Fruit fly (Drosophila melanogaster) whole organism, pupa: ENCODE results near the gene Hmgcr.
A peak's percentile ranks its signal among the peaks of the same experiment; 100 is the strongest.

Experiments
- CG10348 ChIP-seq: fragments of 200-800 bp; sonication (Bioruptor generic); IDR thresholded peaks from 2 replicates; pipeline ENCODE4 v1.3.6; 2022; ENCODE audit warnings: missing biosample characterization, missing genetic modification characterization
- CG12605 ChIP-seq: fragments of 200-800 bp; sonication (Bioruptor generic); IDR thresholded peaks from 2 replicates; pipeline ENCODE4 v1.3.6; 2022; ENCODE audit warnings: missing biosample characterization, missing genetic modification characterization
- CG13204 ChIP-seq: fragments of 200-800 bp; sonication (Bioruptor generic); optimal IDR thresholded peaks from 2 replicates; lab custom pipeline; 2018; ENCODE audit warnings: missing biosample characterization, mild to moderate bottlenecking, missing genetic modification characterization, moderate library complexity
- CG14655 ChIP-seq: fragments of 200-800 bp; sonication (Bioruptor generic); optimal IDR thresholded peaks from 3 replicates; lab custom pipeline; 2017; ENCODE audit warnings: mild to moderate bottlenecking, missing biosample characterization, missing genetic modification reagents, missing genetic modification characterization
- CG15710 ChIP-seq: fragments of 200-800 bp; sonication (Bioruptor generic); optimal IDR thresholded peaks from 2 replicates; lab custom pipeline; 2018; ENCODE audit warnings: missing biosample characterization, mild to moderate bottlenecking, missing genetic modification characterization, moderate library complexity
- CG17806 ChIP-seq: fragments of 200-800 bp; sonication (Bioruptor generic); optimal IDR thresholded peaks from 2 replicates; lab custom pipeline; 2018; ENCODE audit warnings: missing biosample characterization, mild to moderate bottlenecking, missing genetic modification characterization, moderate library complexity
- CG32121 ChIP-seq: fragments of 200-800 bp; sonication (Bioruptor generic); IDR thresholded peaks from 2 replicates; pipeline ENCODE4 v1.3.6; 2022; ENCODE audit warnings: missing biosample characterization, missing genetic modification characterization
- CG34367 ChIP-seq: fragments of 200-800 bp; sonication (Bioruptor generic); optimal IDR thresholded peaks from 2 replicates; lab custom pipeline; 2018; ENCODE audit warnings: missing biosample characterization, mild to moderate bottlenecking, missing genetic modification characterization
- CG4496 ChIP-seq: fragments of 200-800 bp; sonication (Bioruptor generic); IDR thresholded peaks from 3 replicates; pipeline ENCODE4 v1.3.6; 2022; ENCODE audit warnings: missing biosample characterization, missing genetic modification characterization
- CG8159 ChIP-seq: fragments of 200-800 bp; sonication (Bioruptor generic); optimal IDR thresholded peaks from 3 replicates; lab custom pipeline; 2018; ENCODE audit warnings: missing biosample characterization, mild to moderate bottlenecking, missing genetic modification characterization, moderate library complexity
- CG8301 ChIP-seq: fragments of 200-800 bp; sonication (Bioruptor generic); optimal IDR thresholded peaks from 2 replicates; lab custom pipeline; 2018; ENCODE audit warnings: missing biosample characterization, mild to moderate bottlenecking, missing genetic modification characterization
- CG9948 ChIP-seq: fragments of 200-800 bp; sonication (Bioruptor generic); optimal IDR thresholded peaks from 2 replicates; lab custom pipeline; 2018; ENCODE audit warnings: missing biosample characterization, mild to moderate bottlenecking, missing genetic modification characterization, moderate library complexity
- D1 ChIP-seq: fragments of 200-800 bp; sonication (Bioruptor generic); optimal IDR thresholded peaks from 2 replicates; lab custom pipeline; 2018; ENCODE audit warnings: missing biosample characterization, mild to moderate bottlenecking, missing genetic modification characterization, moderate library complexity
- EcR ChIP-seq: fragments of 200-800 bp; sonication (Bioruptor generic); optimal IDR thresholded peaks from 3 replicates; lab custom pipeline; 2019; ENCODE audit warnings: missing biosample characterization, missing genetic modification characterization, mild to moderate bottlenecking, moderate library complexity, missing genetic modification reagents
- Ets98B ChIP-seq: fragments of 200-800 bp; sonication (Bioruptor generic); IDR thresholded peaks from 2 replicates; pipeline ENCODE4 v1.3.6; 2022; ENCODE audit warnings: missing biosample characterization, missing genetic modification characterization
- Pif1A ChIP-seq: fragments of 200-800 bp; sonication (Bioruptor generic); optimal IDR thresholded peaks from 3 replicates; lab custom pipeline; 2016; ENCODE audit warnings: missing biosample characterization, missing genetic modification characterization
- Pif1B ChIP-seq: fragments of 200-800 bp; sonication (Bioruptor generic); optimal IDR thresholded peaks from 3 replicates; lab custom pipeline; 2016; ENCODE audit warnings: missing biosample characterization, missing genetic modification characterization
- Snoo ChIP-seq: fragments of 200-800 bp; sonication (Bioruptor generic); optimal IDR thresholded peaks from 3 replicates; lab custom pipeline; 2017; ENCODE audit warnings: missing biosample characterization, mild to moderate bottlenecking, missing genetic modification characterization, inconsistent platforms
- fd96Ca ChIP-seq: fragments of 200-800 bp; sonication (Bioruptor generic); IDR thresholded peaks from 3 replicates; pipeline ENCODE4 v1.3.6; 2022; ENCODE audit warnings: missing biosample characterization, missing genetic modification characterization
- gl ChIP-seq: fragments of 200-800 bp; sonication (Bioruptor generic); optimal IDR thresholded peaks from 2 replicates; lab custom pipeline; 2018; ENCODE audit warnings: missing biosample characterization, mild to moderate bottlenecking, missing genetic modification characterization
- rn ChIP-seq: fragments of 200-800 bp; sonication (Bioruptor generic); IDR thresholded peaks from 2 replicates; pipeline ENCODE4 v1.3.6; 2022; ENCODE audit warnings: missing biosample characterization, missing genetic modification characterization

The Hmgcr gene

dm6 chr3R:23788406-23789021 lies 55.4 kb downstream of the Hmgcr start:
- no peak for TF ChIP-seq CG10348 (GFP tag; lab: Robert Waterston, UW)
- TF ChIP-seq rn (GFP tag; lab: Robert Waterston, UW): no peak
- TF ChIP-seq EcR (GFP tag; lab: Kevin White, UChicago): peak; percentile 98
- TF ChIP-seq CG14655: peak; percentile 82
- TF ChIP-seq CG8159: peak; percentile 83
- peak; percentile 67 for TF ChIP-seq CG34367 (tag; lab: Kevin White, UChicago)
- TF ChIP-seq Pif1A (GFP tag; lab: Kevin White, UChicago): peak; percentile 67
- peak; percentile 79 for TF ChIP-seq CG17806 (tag; lab: Kevin White, UChicago)
- TF ChIP-seq CG15710: peak; percentile 77
- peak; percentile 74 for TF ChIP-seq Pif1B (GFP tag; lab: Kevin White, UChicago)
- peak; percentile 37 for TF ChIP-seq gl
- peak; percentile 41; the same call in 2 of the 3 replicates for TF ChIP-seq CG4496 (GFP tag; lab: Robert Waterston, UW)
- peak; percentile 62 for TF ChIP-seq CG32121 (GFP tag; lab: Robert Waterston, UW)
- TF ChIP-seq CG9948: peak; percentile 80
- peak; percentile 50 for TF ChIP-seq D1
- peak; percentile 43 for TF ChIP-seq Ets98B (GFP tag; lab: Robert Waterston, UW)
- peak; percentile 97 for TF ChIP-seq CG13204 (GFP tag; lab: Kevin White, UChicago)
- TF ChIP-seq CG8301 (tag; lab: Kevin White, UChicago): peak; percentile 80
- peak; percentile 64; the same call in 2 of the 3 replicates for TF ChIP-seq fd96Ca
- TF ChIP-seq CG12605 (GFP tag; lab: Robert Waterston, UW): peak; percentile 48; the same call in 1 of the 2 replicates
- TF ChIP-seq Snoo: peak; percentile 60

- TF ChIP-seq CG8301 (tag; lab: Kevin White, UChicago) (no peak), EcR (GFP tag; lab: Kevin White, UChicago) (no peak), CG4496 (GFP tag; lab: Robert Waterston, UW) (no peak), CG10348 (GFP tag; lab: Robert Waterston, UW) (no peak), CG15710 (no peak), fd96Ca (no peak), Pif1B (GFP tag; lab: Kevin White, UChicago) (no peak), CG14655 (no peak), Pif1A (GFP tag; lab: Kevin White, UChicago) (no peak), rn (GFP tag; lab: Robert Waterston, UW) (no peak), CG17806 (tag; lab: Kevin White, UChicago) (no peak), CG12605 (GFP tag; lab: Robert Waterston, UW) (no peak), CG8159 (no peak), gl (no peak)
- TF ChIP-seq, all 21 proteins: peak for 0
Measured at dm6 chr3R:23789584-23789983, 56.5 kb downstream of the Hmgcr start.

dm6 chr3R:23790483-23791175 lies 57.5 kb downstream of the Hmgcr start:
- TF ChIP-seq CG4496 (GFP tag; lab: Robert Waterston, UW) (no peak), D1 (no peak), CG9948 (no peak), CG32121 (GFP tag; lab: Robert Waterston, UW) (no peak), CG10348 (GFP tag; lab: Robert Waterston, UW) (no peak), CG34367 (tag; lab: Kevin White, UChicago) (no peak), CG12605 (GFP tag; lab: Robert Waterston, UW) (no peak), fd96Ca (no peak), Ets98B (GFP tag; lab: Robert Waterston, UW) (no peak), Snoo (no peak), EcR (GFP tag; lab: Kevin White, UChicago) (no peak), rn (GFP tag; lab: Robert Waterston, UW) (no peak), CG15710 (no peak), CG8301 (tag; lab: Kevin White, UChicago) (no peak), CG8159 (no peak), gl (no peak), CG17806 (tag; lab: Kevin White, UChicago) (no peak), CG14655 (no peak), Pif1A (GFP tag; lab: Kevin White, UChicago) (no peak)

- peak; percentile 51; the same call in 1 of the 2 replicates for TF ChIP-seq CG32121 (GFP tag; lab: Robert Waterston, UW)
- TF ChIP-seq CG15710: peak; percentile 62
- TF ChIP-seq Pif1B (GFP tag; lab: Kevin White, UChicago): no peak
- no peak for TF ChIP-seq CG8301 (tag; lab: Kevin White, UChicago)
- peak; percentile 40; the same call in 1 of the 3 replicates for TF ChIP-seq CG4496 (GFP tag; lab: Robert Waterston, UW)
- peak; percentile 72 for TF ChIP-seq CG17806 (tag; lab: Kevin White, UChicago)
- no peak for TF ChIP-seq EcR (GFP tag; lab: Kevin White, UChicago)
- TF ChIP-seq CG9948: peak; percentile 51
- TF ChIP-seq CG12605 (GFP tag; lab: Robert Waterston, UW): peak; percentile 43; the same call in 1 of the 2 replicates
- TF ChIP-seq, all 21 proteins: peak for 6
Measured at dm6 chr3R:23791491-23791890, 58.4 kb downstream of the Hmgcr start.
